Fruit fly (Drosophila melanogaster): ENCODE measurements around the gene CG32024.

CG32024 gene

DNA sequence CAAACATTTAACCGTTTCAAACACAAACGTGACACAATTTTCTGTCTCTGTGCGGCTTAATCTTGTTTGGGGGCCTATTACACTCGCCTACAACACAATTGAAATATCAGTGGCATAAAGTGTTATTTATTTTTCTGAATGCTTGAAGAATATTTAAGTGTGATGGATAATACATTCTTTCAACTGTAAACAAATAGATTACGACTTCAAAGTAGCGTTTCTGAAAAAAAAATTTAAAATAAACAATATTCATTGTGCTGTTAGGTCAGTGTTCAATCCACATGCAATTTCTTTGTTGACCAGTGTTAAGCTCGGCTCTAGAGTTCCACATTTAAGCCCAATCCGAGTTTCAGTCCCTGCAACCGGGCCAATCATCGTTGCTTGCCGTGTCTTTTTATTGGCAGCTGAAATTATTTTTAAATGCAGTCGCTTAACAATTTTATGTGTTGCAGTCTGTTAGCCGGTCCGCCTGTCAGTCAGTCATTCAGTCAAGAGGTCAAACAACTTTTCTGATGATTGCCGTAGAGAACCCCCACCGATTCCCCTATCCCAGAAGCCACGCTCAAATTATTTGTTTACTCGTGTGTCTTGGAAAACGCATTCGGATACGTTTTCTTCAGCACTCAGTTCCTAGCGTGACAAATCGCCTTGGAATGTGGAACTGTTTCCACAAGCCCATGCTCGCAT is 34.3 kb upstream of the CG32024 start (continued):
- peak; percentile 60 for TF ChIP-seq cato (GFP tag; optimal IDR thresholded peaks at IDR 0.05; ENCODE audit: borderline replicate concordance)
- peak; percentile 64 for TF ChIP-seq CG4707 (GFP tag; optimal IDR thresholded peaks at IDR 0.05)
- peak; percentile 44; the same call in 1 of the 3 replicates for TF ChIP-seq CG2889 (GFP tag; IDR thresholded peaks at IDR 0.05)
- no peak for TF ChIP-seq sc (optimal IDR thresholded peaks at IDR 0.05)
- peak; percentile 66 for TF ChIP-seq sc (GFP tag; optimal IDR thresholded peaks at IDR 0.05)
- TF ChIP-seq nmo (GFP tag; optimal IDR thresholded peaks at IDR 0.05): peak; percentile 85
- peak; percentile 85 for TF ChIP-seq CG12391 (tag; optimal IDR thresholded peaks at IDR 0.05)
- TF ChIP-seq jigr1 (GFP tag; IDR thresholded peaks at IDR 0.05): no peak
- TF ChIP-seq CG13424 (tag; optimal IDR thresholded peaks at IDR 0.05): peak; percentile 85
- TF ChIP-seq CG2875 (GFP tag; optimal IDR thresholded peaks at IDR 0.05): peak; percentile 71
- TF ChIP-seq CG11085 (GFP tag; IDR thresholded peaks at IDR 0.05): no peak
- TF ChIP-seq eve (GFP tag; optimal IDR thresholded peaks at IDR 0.05): peak in 1 of 2 experiments; percentile 96
- TF ChIP-seq Abd-B (GFP tag; optimal IDR thresholded peaks at IDR 0.05): peak; percentile 72
- TF ChIP-seq CG11456 (GFP tag; IDR thresholded peaks at IDR 0.05): 0 out of 3 replicates have a peak, but pooled peaks have one; percentile 42
- peak; percentile 17 for TF ChIP-seq CG18476 (GFP tag; optimal IDR thresholded peaks at IDR 0.05)
- no peak for TF ChIP-seq CG34224 (GFP tag; IDR thresholded peaks at IDR 0.05; ENCODE audit: partially characterized antibody)
- peak; percentile 20; the same call in 1 of the 4 replicates for TF ChIP-seq Gug (GFP tag; IDR thresholded peaks at IDR 0.05)
- peak; percentile 60; the same call in 1 of the 2 replicates for TF ChIP-seq Atf6 (GFP tag; IDR thresholded peaks at IDR 0.05)
- peak; percentile 2 for TF ChIP-seq Deaf1 (tag; optimal IDR thresholded peaks at IDR 0.05)
- TF ChIP-seq Trl (optimal IDR thresholded peaks at IDR 0.05): no peak
- TF ChIP-seq Trl (GFP tag; optimal IDR thresholded peaks at IDR 0.05): peak; percentile 7
- no peak for TF ChIP-seq zfh2 (GFP tag; optimal IDR thresholded peaks at IDR 0.05)
- TF ChIP-seq Doc2 (GFP tag; IDR thresholded peaks at IDR 0.05): no peak
- no peak for TF ChIP-seq CHES-1-like (GFP tag; optimal IDR thresholded peaks at IDR 0.05)
- no peak for TF ChIP-seq tx (GFP tag; optimal IDR thresholded peaks at IDR 0.05)
- TF ChIP-seq chm (GFP tag; IDR thresholded peaks at IDR 0.05): 0 out of 2 replicates have a peak, but pooled peaks have one; percentile 24
- TF ChIP-seq CG8359 (GFP tag; optimal IDR thresholded peaks at IDR 0.05; ENCODE audit: borderline replicate concordance): peak; percentile 48
- peak; percentile 70 for TF ChIP-seq Nf-YB (GFP tag; optimal IDR thresholded peaks at IDR 0.05)
- TF ChIP-seq Pdp1 (GFP tag; optimal IDR thresholded peaks at IDR 0.05): peak; percentile 8 to 61
- TF ChIP-seq wdn (GFP tag; IDR thresholded peaks at IDR 0.05): no peak
- TF ChIP-seq CG8944 (GFP tag; optimal IDR thresholded peaks at IDR 0.05): peak; percentile 17
- 0 out of 3 replicates have a peak, but pooled peaks have one; percentile 7 for TF ChIP-seq knrl (GFP tag; IDR thresholded peaks at IDR 0.05; ENCODE audit: partially characterized antibody)
- TF ChIP-seq hth (optimal IDR thresholded peaks at IDR 0.05): no peak
- peak; percentile 76 for TF ChIP-seq CG1529 (GFP tag; optimal IDR thresholded peaks at IDR 0.05)
- no peak for TF ChIP-seq grn (GFP tag; optimal IDR thresholded peaks at IDR 0.05)
- no peak for TF ChIP-seq CG10274 (GFP tag; optimal IDR thresholded peaks at IDR 0.05)
- TF ChIP-seq CG1024 (GFP tag; IDR thresholded peaks at IDR 0.05): no peak
- no peak for TF ChIP-seq CG42726 (GFP tag; IDR thresholded peaks at IDR 0.05; ENCODE audit: partially characterized antibody)
- TF ChIP-seq grau (tag; optimal IDR thresholded peaks at IDR 0.05): peak; percentile 77
- TF ChIP-seq CG2129 (GFP tag; IDR thresholded peaks at IDR 0.05; ENCODE audit: partially characterized antibody): no peak
- peak; percentile 67 for TF ChIP-seq CG18619 (GFP tag; optimal IDR thresholded peaks at IDR 0.05)
- peak; percentile 24 for TF ChIP-seq shn (GFP tag; optimal IDR thresholded peaks at IDR 0.05)
- no peak for TF ChIP-seq hkb (optimal IDR thresholded peaks at IDR 0.05)
- TF ChIP-seq hkb (GFP tag; IDR thresholded peaks at IDR 0.05): peak; percentile 70
- no peak for TF ChIP-seq Adf1 (GFP tag; IDR thresholded peaks at IDR 0.05)
- no peak for TF ChIP-seq Dref (GFP tag; IDR thresholded peaks at IDR 0.05)
- peak; percentile 76 for TF ChIP-seq stc (GFP tag; IDR thresholded peaks at IDR 0.05)
- no peak for TF ChIP-seq ftz-f1 (GFP tag; optimal IDR thresholded peaks at IDR 0.05)
- TF ChIP-seq CG15073 (GFP tag; optimal IDR thresholded peaks at IDR 0.05): no peak
- TF ChIP-seq h (optimal IDR thresholded peaks at IDR 0.05): no peak
- TF ChIP-seq exex (tag; optimal IDR thresholded peaks at IDR 0.05): no peak

Measured in whole organism, embryonic.